Fruit fly (Drosophila melanogaster) whole organism, embryonic: ENCODE data around the gene CG4733.

Experiments used
- CG10209 ChIP-seq: fragments of 200-800 bp; sonication (Bioruptor generic); optimal IDR thresholded peaks from 3 replicates; lab custom pipeline; 2017; ENCODE audit warnings: missing biosample characterization, mild to moderate bottlenecking, missing genetic modification characterization, missing genetic modification reagents
- CG10267 ChIP-seq: fragments of 200-800 bp; sonication (Bioruptor generic); optimal IDR thresholded peaks from 2 replicates; lab custom pipeline; 2018; ENCODE audit warnings: missing biosample characterization, mild to moderate bottlenecking, missing genetic modification characterization, moderate library complexity
- CG11456 ChIP-seq: fragments of 200-800 bp; sonication (Bioruptor generic); IDR thresholded peaks from 3 replicates; pipeline ENCODE4 v1.3.6; 2022; ENCODE audit warnings: missing biosample characterization, missing genetic modification characterization
- CG12104 ChIP-seq: fragments of 200-800 bp; sonication (Bioruptor generic); optimal IDR thresholded peaks from 3 replicates; lab custom pipeline; 2016; ENCODE audit warnings: missing biosample characterization, missing genetic modification characterization
- CG12219 ChIP-seq: fragments of 200-800 bp; sonication (Bioruptor generic); optimal IDR thresholded peaks from 3 replicates; lab custom pipeline; 2018; ENCODE audit warnings: missing biosample characterization, mild to moderate bottlenecking, missing genetic modification characterization
- CG12391 ChIP-seq: fragments of 200-800 bp; sonication (Bioruptor generic); optimal IDR thresholded peaks from 3 replicates; lab custom pipeline; 2018; ENCODE audit warnings: missing biosample characterization, mild to moderate bottlenecking, missing genetic modification characterization, moderate library complexity
- CG13775 ChIP-seq: fragments of 200-800 bp; sonication (Bioruptor generic); optimal IDR thresholded peaks from 3 replicates; lab custom pipeline; 2017; ENCODE audit warnings: missing biosample characterization, mild to moderate bottlenecking, missing genetic modification characterization
- CG14050 ChIP-seq: fragments of 200-800 bp; sonication (Bioruptor generic); IDR thresholded peaks from 3 replicates; pipeline ENCODE4 v1.3.6; 2022; ENCODE audit warnings: missing biosample characterization, missing genetic modification characterization
- CG14710 ChIP-seq: fragments of 200-800 bp; sonication (Bioruptor generic); optimal IDR thresholded peaks from 3 replicates; lab custom pipeline; 2019; ENCODE audit warnings: missing biosample characterization, mild to moderate bottlenecking, missing genetic modification characterization, moderate library complexity
- CG14965 ChIP-seq: fragments of 200-800 bp; sonication (Bioruptor generic); optimal IDR thresholded peaks from 2 replicates; lab custom pipeline; 2016; ENCODE audit warnings: missing biosample characterization, missing genetic modification characterization, borderline replicate concordance
- CG15696 ChIP-seq: fragments of 200-800 bp; sonication (Bioruptor generic); optimal IDR thresholded peaks from 2 replicates; lab custom pipeline; 2019; ENCODE audit warnings: missing biosample characterization, mild to moderate bottlenecking, missing genetic modification characterization, moderate library complexity
- CG16815 ChIP-seq: fragments of 200-800 bp; sonication (Bioruptor generic); optimal IDR thresholded peaks from 3 replicates; lab custom pipeline; 2017; ENCODE audit warnings: missing biosample characterization, mild to moderate bottlenecking, missing genetic modification characterization
- CG18262 ChIP-seq: fragments of 200-800 bp; optimal IDR thresholded peaks from 3 replicates; lab custom pipeline; 2019; ENCODE audit warnings: missing biosample characterization, mild to moderate bottlenecking, missing genetic modification characterization, moderate library complexity
- CG1832 ChIP-seq: fragments of 200-800 bp; sonication (Bioruptor generic); optimal IDR thresholded peaks from 2 replicates; lab custom pipeline; 2017; ENCODE audit warnings: missing biosample characterization, mild to moderate bottlenecking, missing genetic modification characterization, inconsistent platforms
- CG18599 ChIP-seq: fragments of 200-800 bp; sonication (Bioruptor generic); optimal IDR thresholded peaks from 3 replicates; lab custom pipeline; 2017; ENCODE audit warnings: missing biosample characterization, missing genetic modification characterization, mild to moderate bottlenecking, moderate library complexity, missing genetic modification reagents
- CG31441 ChIP-seq: fragments of 200-800 bp; sonication (Bioruptor generic); IDR thresholded peaks from 2 replicates; pipeline ENCODE4 v1.3.6; 2022; ENCODE audit warnings: missing biosample characterization, missing genetic modification characterization
- CG32532 ChIP-seq: fragments of 200-800 bp; sonication (Bioruptor generic); IDR thresholded peaks from 2 replicates; pipeline ENCODE4 v1.3.6; 2022; ENCODE audit warnings: missing biosample characterization, missing genetic modification characterization
- CG3838 ChIP-seq: fragments of 200-800 bp; sonication (Bioruptor generic); optimal IDR thresholded peaks from 3 replicates; lab custom pipeline; 2016; ENCODE audit warnings: missing biosample characterization, missing genetic modification characterization
- CG7372 ChIP-seq: fragments of 200-800 bp; sonication (Bioruptor generic); IDR thresholded peaks from 2 replicates; pipeline ENCODE4 v1.3.6; 2022; ENCODE audit warnings: missing biosample characterization, missing genetic modification characterization
- CG7556 ChIP-seq: fragments of 200-800 bp; sonication (Bioruptor generic); optimal IDR thresholded peaks from 2 replicates; lab custom pipeline; 2017; ENCODE audit warnings: missing biosample characterization, mild to moderate bottlenecking, missing genetic modification characterization
- CG8765 ChIP-seq: fragments of 200-800 bp; sonication (Bioruptor generic); IDR thresholded peaks from 2 replicates; pipeline ENCODE4 v1.3.6; 2022; ENCODE audit warnings: missing biosample characterization, missing genetic modification characterization
- CoRest ChIP-seq: fragments of 200-800 bp; sonication (Bioruptor generic); optimal IDR thresholded peaks from 3 replicates; lab custom pipeline; 2018; ENCODE audit warnings: missing biosample characterization, mild to moderate bottlenecking, missing genetic modification characterization, moderate library complexity
- Fer1 ChIP-seq: fragments of 200-800 bp; sonication (Bioruptor generic); optimal IDR thresholded peaks from 2 replicates; lab custom pipeline; 2017; ENCODE audit warnings: missing biosample characterization, mild to moderate bottlenecking, missing genetic modification characterization
- H15 ChIP-seq: fragments of 200-800 bp; sonication (Bioruptor generic); IDR thresholded peaks from 3 replicates; pipeline ENCODE4 v1.3.6; 2022; ENCODE audit warnings: missing biosample characterization, missing genetic modification characterization
- HLH4C ChIP-seq: fragments of 200-800 bp; sonication (Bioruptor generic); IDR thresholded peaks from 3 replicates; pipeline ENCODE4 v1.3.6; 2022; ENCODE audit warnings: missing biosample characterization, missing genetic modification characterization; ENCODE audit not compliant: partially characterized antibody
- Hand ChIP-seq: fragments of 200-800 bp; sonication (Bioruptor generic); optimal IDR thresholded peaks from 2 replicates; lab custom pipeline; 2017; ENCODE audit warnings: mild to moderate bottlenecking, missing biosample characterization, missing genetic modification reagents, missing genetic modification characterization
- Hr39 ChIP-seq: fragments of >200 bp; optimal IDR thresholded peaks from 2 replicates; lab custom pipeline; 2017
- Jarid2 ChIP-seq: fragments of 200-800 bp; sonication (Bioruptor generic); optimal IDR thresholded peaks from 3 replicates; lab custom pipeline; 2017; ENCODE audit warnings: mild to moderate bottlenecking, missing biosample characterization, missing genetic modification reagents, missing genetic modification characterization
- Med ChIP-seq: fragments of 200-800 bp; sonication (Bioruptor generic); peaks from one replicate; lab custom pipeline; 2016; ENCODE audit warnings: missing biosample characterization, missing genetic modification characterization, mild to moderate bottlenecking, inconsistent platforms, moderate library complexity
- Ravus ChIP-seq: fragments of 200-800 bp; sonication (Bioruptor generic); IDR thresholded peaks from 2 replicates; pipeline ENCODE4 v1.3.6; 2022; ENCODE audit warnings: missing biosample characterization, missing genetic modification characterization
- Ssrp ChIP-seq: fragments of 200-800 bp; sonication (Bioruptor generic); optimal IDR thresholded peaks from 2 replicates; lab custom pipeline; 2018; ENCODE audit warnings: missing biosample characterization, mild to moderate bottlenecking, missing genetic modification characterization, moderate library complexity
- Usf ChIP-seq: fragments of 200-800 bp; sonication (Bioruptor generic); optimal IDR thresholded peaks from 2 replicates; lab custom pipeline; 2017; ENCODE audit warnings: missing genotype, missing biosample characterization, missing genetic modification characterization
- ac ChIP-seq: fragments of 200-800 bp; sonication (Bioruptor generic); optimal IDR thresholded peaks from 3 replicates; lab custom pipeline; 2017; ENCODE audit warnings: missing biosample characterization, mild to moderate bottlenecking, missing genetic modification characterization
- crol ChIP-seq: fragments of 200-800 bp; sonication (Bioruptor generic); IDR thresholded peaks from 2 replicates; pipeline ENCODE4 v1.3.6; 2022; ENCODE audit warnings: missing biosample characterization, missing genetic modification characterization
- da ChIP-seq: fragments of 200-800 bp; sonication (Bioruptor generic); optimal IDR thresholded peaks from 2 replicates; lab custom pipeline; 2016; ENCODE audit warnings: missing biosample characterization, missing genetic modification characterization
- disco-r ChIP-seq: fragments of 200-800 bp; sonication (Bioruptor generic); optimal IDR thresholded peaks from 2 replicates; lab custom pipeline; 2016; ENCODE audit warnings: missing biosample characterization, missing genetic modification characterization
- dmrt11E ChIP-seq: fragments of 200-800 bp; sonication (Bioruptor generic); optimal IDR thresholded peaks from 3 replicates; lab custom pipeline; 2018; ENCODE audit warnings: missing biosample characterization, mild to moderate bottlenecking, missing genetic modification characterization, moderate library complexity
- lov ChIP-seq, 2 experiments: fragments of 200-800 bp in 1 of 2; fragments of >200 bp in 1 of 2; sonication (Bioruptor generic) in 1 of 2; IDR thresholded peaks in 1 of 2; optimal IDR thresholded peaks in 1 of 2; 2 replicates in 1 of 2; 3 replicates in 1 of 2; pipeline versions ENCODE4 v1.3.6 to Lab custom; 2017 to 2022; ENCODE audit warnings: missing biosample characterization in 1 of 2, missing genetic modification characterization in 1 of 2
- nmo ChIP-seq: fragments of 200-800 bp; sonication (Bioruptor generic); optimal IDR thresholded peaks from 2 replicates; lab custom pipeline; 2018; ENCODE audit warnings: missing biosample characterization, mild to moderate bottlenecking, missing genetic modification characterization, moderate library complexity
- sd ChIP-seq: fragments of 200-800 bp; sonication (Bioruptor generic); optimal IDR thresholded peaks from 3 replicates; lab custom pipeline; 2018; ENCODE audit warnings: missing biosample characterization, mild to moderate bottlenecking, missing genetic modification characterization, moderate library complexity
- sens ChIP-seq: fragments of 200-800 bp; sonication (Bioruptor generic); peaks from one replicate; lab custom pipeline; 2016; ENCODE audit warnings: missing biosample characterization, missing genetic modification characterization
- sim ChIP-seq: fragments of 200-800 bp; sonication (Bioruptor generic); IDR thresholded peaks from 2 replicates; pipeline ENCODE4 v1.3.6; 2022; ENCODE audit warnings: missing biosample characterization, missing genetic modification characterization
- sob ChIP-seq: fragments of 200-800 bp; sonication (Bioruptor generic); IDR thresholded peaks from 2 replicates; pipeline ENCODE4 v1.3.6; 2022; ENCODE audit warnings: missing biosample characterization, missing genetic modification characterization
- sqz ChIP-seq: fragments of 200-800 bp; sonication (Bioruptor generic); optimal IDR thresholded peaks from 3 replicates; lab custom pipeline; 2018; ENCODE audit warnings: missing biosample characterization, mild to moderate bottlenecking, missing genetic modification characterization
- tgo ChIP-seq: fragments of 200-800 bp; sonication (Bioruptor generic); IDR thresholded peaks from 3 replicates; pipeline ENCODE4 v1.3.6; 2022; ENCODE audit warnings: missing biosample characterization, missing genetic modification characterization
- unc-4 ChIP-seq: fragments of 200-800 bp; sonication (Bioruptor generic); IDR thresholded peaks from 2 replicates; pipeline ENCODE4 v1.3.6; 2022; ENCODE audit warnings: missing biosample characterization, missing genetic modification characterization; ENCODE audit not compliant: partially characterized antibody

Gene CG4733

dm6 chr3R:19932169-19932568, 41.7 kb downstream of the CG4733 start:
- TF ChIP-seq crol (GFP tag; lab: Robert Waterston, UW) (peak; percentile 23; the same call in 1 of the 2 replicates), Ravus (GFP tag; lab: Robert Waterston, UW) (no peak), CG14965 (GFP tag; lab: Kevin White, UChicago) (no peak), HLH4C (GFP tag; lab: Robert Waterston, UW) (0 out of 3 replicates have a peak, but pooled peaks have one; percentile 27), Hr39 (peak; percentile 39), CG10267 (tag; lab: Kevin White, UChicago) (no peak), CG12219 (GFP tag; lab: Kevin White, UChicago) (no peak), tgo (GFP tag; lab: Robert Waterston, UW) (no peak), CG12104 (GFP tag; lab: Kevin White, UChicago) (no peak), Fer1 (GFP tag; lab: Kevin White, UChicago) (no peak), CG7372 (GFP tag; lab: Robert Waterston, UW) (no peak)

- TF ChIP-seq CG12391 (tag; lab: Kevin White, UChicago) (peak; percentile 26), H15 (GFP tag; lab: Robert Waterston, UW) (no peak), CG13775 (peak; percentile 27), Hand (GFP tag; lab: Kevin White, UChicago) (no peak), dmrt11E (tag; lab: Kevin White, UChicago) (peak; percentile 72), CG31441 (GFP tag; lab: Robert Waterston, UW) (0 out of 2 replicates have a peak, but pooled peaks have one; percentile 28), CG32532 (GFP tag; lab: Robert Waterston, UW) (no peak), CG1832 (GFP tag; lab: Kevin White, UChicago) (peak; percentile 84), CoRest (tag; lab: Kevin White, UChicago) (peak; percentile 25), Jarid2 (peak; percentile 10), ac (peak; percentile 45), CG14050 (no peak), CG16815 (GFP tag; lab: Kevin White, UChicago) (peak; percentile 38), da (GFP tag; lab: Kevin White, UChicago) (peak; percentile 19), sens (GFP tag; lab: Kevin White, UChicago) (no peak), lov (optimal IDR thresholded peaks at IDR 0.05; lab: Kevin White, UChicago) (no peak), lov (GFP tag; IDR thresholded peaks at IDR 0.05; lab: Robert Waterston, UW) (peak; percentile 42; the same call in 1 of the 3 replicates), CG10209 (GFP tag; lab: Kevin White, UChicago) (peak; percentile 6), Usf (GFP tag; lab: Kevin White, UChicago) (peak; percentile 5), CG18599 (GFP tag; lab: Kevin White, UChicago) (no peak), CG15696 (tag; lab: Kevin White, UChicago) (peak; percentile 59), CG7556 (GFP tag; lab: Kevin White, UChicago) (peak; percentile 34), CG8765 (peak; percentile 32; the same call in 1 of the 2 replicates), sqz (GFP tag; lab: Kevin White, UChicago) (peak; percentile 47), CG10267 (tag; lab: Kevin White, UChicago) (peak; percentile 36), sob (no peak), CG11456 (GFP tag; lab: Robert Waterston, UW) (no peak), sd (peak; percentile 36), sim (no peak), Ssrp (tag; lab: Kevin White, UChicago) (peak; percentile 3), unc-4 (GFP tag; lab: Robert Waterston, UW) (no peak), CG3838 (GFP tag; lab: Kevin White, UChicago) (no peak), nmo (GFP tag; lab: Kevin White, UChicago) (peak; percentile 57), Med (GFP tag; lab: Kevin White, UChicago) (peak; percentile 23), CG18262 (tag; lab: Kevin White, UChicago) (peak; percentile 56), disco-r (GFP tag; lab: Kevin White, UChicago) (no peak), CG14710 (peak; percentile 38)
Observed at dm6 chr3R:19934840-19935776, 44.6 kb downstream of the CG4733 start, which contains the start of gene mira. Gene mira, minus strand, starts transcription at chr3R:19935120.
